Fruit fly (Drosophila melanogaster) S2 (cell line): Measurements from ENCODE around the gene CG32982.
A peak's percentile ranks its signal among the peaks of the same experiment; 100 is the strongest.

Source experiments
- CG8478 ChIP-seq: fragments of >200 bp; optimal IDR thresholded peaks from 2 replicates; lab custom pipeline; 2018
- CTCF ChIP-seq, 2 experiments: fragments of >200 bp; optimal IDR thresholded peaks; 2 replicates each; lab custom pipeline; 2018

CG32982 gene

DNA sequence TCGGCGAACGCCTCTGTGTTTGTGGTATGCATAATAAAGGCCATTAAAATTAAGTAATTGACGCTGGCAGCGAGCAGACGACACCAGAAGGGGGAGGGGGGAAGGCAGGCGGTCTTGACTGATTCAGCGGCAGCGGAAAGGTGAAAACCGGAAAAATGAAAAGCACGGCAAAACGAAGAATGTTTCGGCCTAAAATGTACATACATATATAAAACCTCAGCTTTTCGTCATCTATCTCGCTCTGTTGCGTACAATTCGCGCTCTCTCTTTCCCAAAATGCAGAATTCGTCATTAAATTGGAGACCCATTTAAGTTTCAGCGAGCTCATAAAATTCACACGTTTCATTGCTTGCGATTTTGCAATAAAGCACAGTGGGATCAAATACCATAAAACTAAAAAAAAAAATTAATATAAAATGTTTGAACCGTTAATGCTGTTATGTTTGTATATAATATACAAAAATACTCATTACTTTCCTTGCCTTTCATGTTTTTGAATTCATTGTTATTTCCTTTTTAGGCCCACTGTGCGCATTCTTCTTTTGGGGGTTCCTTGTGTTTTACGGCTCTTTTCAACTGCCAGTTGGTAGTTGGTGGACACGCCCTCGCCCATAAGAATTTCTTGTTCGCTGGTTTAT lies 42.6 kb downstream of the CG32982 start:
- TF ChIP-seq CTCF (optimal IDR thresholded peaks at IDR 0.05; lab: Kevin White, UChicago) (no peak), CG8478 (lab: Kevin White, UChicago) (no peak)

DNA sequence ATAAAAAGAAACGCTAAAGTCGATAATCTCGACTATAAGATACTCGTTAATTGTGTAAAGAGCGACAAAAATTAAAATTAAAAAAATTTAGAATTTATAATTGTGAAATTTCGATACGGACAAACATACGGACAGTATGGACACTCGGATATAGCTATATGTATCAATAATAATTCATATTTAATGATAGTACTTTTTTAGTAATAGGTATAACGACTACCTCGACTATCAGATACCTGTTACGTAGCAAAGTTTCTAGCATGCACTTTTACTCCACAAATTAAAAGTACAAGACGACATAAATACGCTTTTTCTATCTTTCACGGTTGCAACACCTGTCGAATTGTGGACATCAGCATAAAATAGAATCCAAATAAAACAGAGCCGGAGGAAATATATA lies 47.3 kb downstream of the CG32982 start:
- no peak for TF ChIP-seq CG8478 (lab: Kevin White, UChicago)
- TF ChIP-seq CTCF (optimal IDR thresholded peaks at IDR 0.05; lab: Kevin White, UChicago) = no peak

DNA sequence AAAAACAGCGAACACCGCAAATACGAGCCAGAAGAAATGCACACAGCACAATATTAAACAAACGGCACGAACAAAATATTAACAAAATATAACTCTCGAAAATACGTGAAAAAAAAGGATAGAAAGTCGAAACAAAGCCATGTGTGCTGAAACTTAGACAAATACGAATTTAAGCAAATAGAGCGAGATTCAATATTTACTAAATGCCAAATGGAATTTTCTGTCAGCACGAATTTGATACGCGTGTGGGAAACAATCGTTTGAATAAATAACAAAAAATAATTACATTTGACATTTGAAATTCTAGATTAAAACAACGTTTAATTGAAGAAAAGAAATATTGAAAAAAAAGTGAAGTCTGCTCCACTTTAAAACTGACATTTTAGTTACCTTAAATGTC lies 47.8 kb downstream of the CG32982 start:
- TF ChIP-seq CTCF (optimal IDR thresholded peaks at IDR 0.05; lab: Kevin White, UChicago) = no peak
- TF ChIP-seq CG8478 (lab: Kevin White, UChicago) = no peak

DNA sequence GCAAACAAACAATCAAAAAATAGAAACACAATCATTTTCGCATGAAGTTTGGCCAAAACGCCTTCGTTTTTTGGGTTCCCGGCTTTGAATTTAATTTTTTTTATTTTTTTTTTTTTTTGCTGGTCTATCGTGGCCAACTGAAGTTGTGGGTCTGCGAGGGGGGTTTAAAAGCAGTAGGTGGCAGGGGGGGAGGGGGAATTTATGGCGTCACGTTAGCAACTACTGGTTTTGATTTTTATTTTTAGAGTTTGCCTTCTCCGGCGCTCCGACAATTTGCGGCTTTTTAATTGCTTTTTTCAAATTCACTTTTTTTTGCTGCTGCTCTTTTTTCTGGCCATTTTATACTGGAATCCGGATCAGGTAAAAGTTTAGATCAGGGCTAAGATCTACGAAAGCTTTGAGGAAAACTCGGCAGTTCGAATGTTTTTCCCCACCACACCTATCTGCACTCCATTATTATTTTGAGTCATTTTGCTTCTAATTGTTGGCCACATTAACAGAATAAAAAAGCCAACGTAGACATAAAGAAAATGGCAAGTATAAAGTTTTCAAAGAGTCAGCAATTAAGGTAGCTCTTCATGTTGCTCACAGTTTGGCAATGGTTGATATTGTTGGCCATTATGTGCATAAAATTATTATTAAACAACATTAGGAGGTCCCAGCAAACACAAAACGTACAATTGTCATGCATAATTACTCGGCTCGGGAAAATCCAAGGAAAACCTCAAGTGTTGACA lies 48.5 kb downstream of the CG32982 start:
- TF ChIP-seq CG8478 (lab: Kevin White, UChicago) = no peak
- no peak for TF ChIP-seq CTCF (optimal IDR thresholded peaks at IDR 0.05; lab: Kevin White, UChicago)

DNA sequence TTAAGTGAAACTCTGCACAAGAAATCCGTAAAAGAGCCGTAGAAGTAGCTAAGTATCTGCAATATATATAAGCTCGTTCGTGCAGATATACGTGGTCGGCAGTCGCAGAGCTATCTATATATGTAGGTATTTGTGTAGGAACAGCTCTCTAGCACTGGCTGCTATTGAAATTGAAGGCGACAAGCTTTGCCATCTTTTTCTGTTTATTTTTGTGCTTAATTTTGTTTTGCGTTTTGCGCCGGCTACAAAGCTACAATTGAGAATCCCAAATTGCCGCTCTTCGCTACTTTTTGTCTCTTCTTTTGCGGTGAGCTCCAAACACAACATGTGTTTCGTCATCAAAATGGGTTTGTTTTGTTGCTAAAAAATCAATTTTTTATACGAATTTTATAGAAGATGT lies 49.6 kb downstream of the CG32982 start:
- no peak for TF ChIP-seq CG8478 (lab: Kevin White, UChicago)
- no peak for TF ChIP-seq CTCF (optimal IDR thresholded peaks at IDR 0.05; lab: Kevin White, UChicago)

DNA sequence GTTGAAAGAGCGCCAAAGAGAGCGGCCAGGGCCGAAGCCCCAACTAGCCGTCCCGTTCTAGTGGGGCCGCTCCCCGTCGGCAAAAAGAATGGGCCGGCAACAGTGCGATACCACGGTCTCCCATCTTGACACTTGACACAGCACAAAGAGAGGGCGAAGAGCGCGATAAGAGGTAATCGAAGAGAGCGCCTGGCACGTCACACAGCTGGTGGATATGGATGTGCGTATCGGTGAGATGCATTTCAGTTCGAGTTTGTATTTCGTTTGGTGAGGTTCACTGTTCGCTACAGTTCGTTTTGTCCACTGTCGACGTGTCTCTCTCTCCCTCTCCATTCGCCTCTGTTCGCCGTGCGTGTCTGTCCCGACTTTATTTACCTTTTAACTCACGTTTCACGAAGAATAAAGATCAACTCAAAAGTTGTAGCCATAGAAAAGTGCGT lies 50.6 kb downstream of the CG32982 start:
- TF ChIP-seq CTCF (optimal IDR thresholded peaks at IDR 0.05; lab: Kevin White, UChicago) = peak in 1 of 2 experiments; percentile 15
- TF ChIP-seq CG8478 (lab: Kevin White, UChicago) = no peak

DNA sequence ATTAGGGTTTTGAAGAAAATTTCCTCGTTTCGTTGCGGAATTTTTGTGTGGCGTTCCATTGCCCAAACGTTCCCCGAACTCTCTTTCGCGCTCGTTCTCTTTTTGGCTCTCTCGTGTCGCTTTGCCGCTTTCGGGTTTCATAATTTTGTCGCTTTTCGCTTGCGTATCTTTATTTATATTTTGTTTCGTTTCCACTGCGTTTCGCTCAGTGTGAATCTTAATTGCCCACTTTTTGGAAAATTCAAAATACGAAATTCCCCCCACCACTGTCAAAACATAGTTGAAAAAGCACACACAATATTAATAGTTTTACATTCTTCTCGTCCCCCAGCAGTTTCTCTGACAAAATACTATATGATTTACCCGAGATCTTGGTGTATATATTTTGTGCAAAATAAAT lies 51.3 kb downstream of the CG32982 start:
- TF ChIP-seq CG8478 (lab: Kevin White, UChicago) = no peak
- no peak for TF ChIP-seq CTCF (optimal IDR thresholded peaks at IDR 0.05; lab: Kevin White, UChicago)

DNA sequence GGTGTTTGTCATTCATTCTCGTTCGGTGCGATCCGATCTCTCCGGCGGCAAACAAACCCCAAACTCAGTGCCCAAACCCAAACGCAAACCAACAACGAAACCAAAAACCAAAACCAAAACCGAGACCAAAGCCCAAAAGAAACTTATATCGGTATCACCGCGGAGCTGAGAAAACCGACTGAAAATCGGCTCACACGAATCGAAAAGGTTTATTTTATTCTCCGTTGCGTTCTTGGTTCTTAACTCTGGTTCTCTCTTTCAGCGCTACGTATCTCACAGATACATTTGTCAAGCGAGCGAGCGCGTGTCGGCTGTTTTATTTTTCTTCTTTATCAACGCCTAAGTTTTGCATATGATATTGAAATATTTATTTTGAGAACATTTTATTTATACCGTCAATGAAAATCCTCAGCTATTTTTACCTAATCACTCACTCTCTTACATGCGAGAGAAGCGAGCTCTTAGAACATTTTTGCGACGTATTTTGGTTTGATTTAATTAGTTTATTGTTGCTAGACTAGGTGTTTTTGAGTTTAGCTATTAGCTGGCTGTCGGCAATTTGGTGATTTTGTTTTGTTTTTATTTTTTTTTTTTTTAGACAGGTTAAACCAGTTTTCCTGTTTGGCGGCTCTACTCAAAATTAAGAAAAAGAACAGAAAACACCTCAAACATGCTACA lies 53.0 kb downstream of the CG32982 start:
- TF ChIP-seq CTCF (optimal IDR thresholded peaks at IDR 0.05; lab: Kevin White, UChicago) = no peak
- TF ChIP-seq CG8478 (lab: Kevin White, UChicago) = no peak

DNA sequence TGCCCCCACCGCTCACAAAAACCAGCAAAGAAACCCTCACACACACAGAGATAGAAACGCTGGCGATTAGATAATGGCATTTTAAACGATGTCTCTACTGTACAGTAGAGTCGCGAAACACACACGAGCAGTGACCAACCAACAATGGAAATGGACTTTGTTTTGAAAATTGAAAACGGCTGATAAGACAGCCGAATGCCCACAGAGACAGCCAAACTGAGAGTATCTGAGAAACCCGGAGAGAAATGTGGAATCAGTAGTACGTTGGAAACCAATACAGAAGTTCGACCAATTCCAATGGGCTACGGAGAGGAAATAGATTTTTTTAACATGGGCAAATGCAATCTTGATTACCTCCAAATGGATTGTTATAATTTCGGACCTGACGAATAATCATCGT lies 53.7 kb downstream of the CG32982 start:
- no peak for TF ChIP-seq CTCF (optimal IDR thresholded peaks at IDR 0.05; lab: Kevin White, UChicago)

DNA sequence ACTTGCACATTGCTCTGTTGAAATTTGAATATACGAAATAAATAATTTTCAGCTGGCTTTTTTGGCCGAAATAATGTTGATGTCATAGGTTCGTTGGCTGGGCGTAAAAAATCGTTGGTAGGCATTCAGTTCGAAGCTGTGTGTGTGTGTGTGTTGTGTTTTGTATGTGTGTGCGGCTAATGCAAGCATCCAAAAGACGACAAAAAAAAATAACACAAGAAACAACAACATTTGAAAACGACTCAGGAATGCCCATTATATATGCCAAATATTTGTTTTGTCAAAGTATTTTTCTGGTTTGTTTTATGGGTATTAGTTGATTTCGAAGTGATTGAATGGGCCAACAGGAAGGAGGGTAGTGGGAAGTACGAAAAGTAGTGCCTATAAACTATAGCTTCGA lies 56.1 kb downstream of the CG32982 start:
- TF ChIP-seq CTCF (optimal IDR thresholded peaks at IDR 0.05; lab: Kevin White, UChicago) (no peak), CG8478 (lab: Kevin White, UChicago) (no peak)

DNA sequence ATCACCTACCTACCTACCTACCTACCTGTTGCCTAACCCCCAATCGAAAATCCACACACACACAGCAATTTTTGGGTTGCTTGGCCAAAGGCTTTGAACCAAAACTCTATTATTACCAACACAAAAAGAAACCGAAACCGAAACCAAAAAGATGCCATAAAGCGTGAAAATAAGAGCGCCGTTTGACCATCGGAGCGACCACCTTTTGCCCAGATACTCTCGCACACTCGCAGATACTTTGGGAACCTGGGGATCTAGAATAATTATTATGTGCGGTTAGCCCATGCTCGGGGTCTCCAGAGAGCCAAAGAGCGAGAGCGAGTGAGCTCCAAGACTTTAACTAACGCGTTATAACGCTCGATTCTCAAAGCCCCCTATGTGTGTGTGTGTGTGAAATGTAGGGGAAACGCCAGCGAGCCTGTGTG lies 57.0 kb downstream of the CG32982 start:
- TF ChIP-seq CG8478 (lab: Kevin White, UChicago) = no peak
- no peak for TF ChIP-seq CTCF (optimal IDR thresholded peaks at IDR 0.05; lab: Kevin White, UChicago)

DNA sequence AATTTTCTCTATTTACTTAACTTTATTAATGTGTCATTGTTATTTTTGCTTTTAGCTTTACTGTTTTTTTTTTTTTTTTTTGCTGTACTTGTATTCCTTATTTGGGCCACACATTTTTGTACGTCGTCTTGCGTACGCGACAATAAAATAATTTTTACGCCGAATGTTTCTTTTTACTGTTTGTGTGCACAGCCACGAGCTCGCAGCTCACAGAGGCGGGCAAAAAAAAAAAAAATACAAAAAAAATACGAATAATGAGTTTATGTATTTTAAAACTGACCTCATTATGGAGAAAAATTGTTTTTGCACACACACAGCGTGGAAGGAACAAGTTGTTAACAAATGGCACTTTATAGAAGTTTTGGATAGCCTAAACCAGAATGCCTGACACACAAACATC lies 62.0 kb downstream of the CG32982 start:
- no peak for TF ChIP-seq CG8478 (lab: Kevin White, UChicago)
- no peak for TF ChIP-seq CTCF (optimal IDR thresholded peaks at IDR 0.05; lab: Kevin White, UChicago)

DNA sequence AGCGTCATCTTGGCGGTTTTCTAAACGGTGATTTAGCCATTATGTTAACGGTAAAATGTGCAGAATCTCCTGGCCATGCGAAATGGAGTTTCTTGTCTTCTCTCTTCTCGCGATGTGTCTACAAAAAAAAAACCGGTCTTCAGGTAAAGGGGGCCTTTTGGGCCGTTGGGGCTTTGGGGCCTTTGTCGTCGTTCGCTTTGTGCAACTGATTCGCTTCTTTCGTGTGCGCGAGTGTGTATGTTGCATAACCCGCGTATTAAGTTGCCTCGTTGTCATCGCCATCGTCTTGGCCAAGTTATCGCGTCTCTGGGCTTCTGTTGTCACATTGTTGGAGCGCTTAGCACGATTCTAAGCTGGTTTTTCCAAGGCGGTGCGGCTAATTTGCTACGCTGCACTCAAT lies 63.3 kb downstream of the CG32982 start:
- TF ChIP-seq CG8478 (lab: Kevin White, UChicago) (no peak), CTCF (optimal IDR thresholded peaks at IDR 0.05; lab: Kevin White, UChicago) (no peak)

DNA sequence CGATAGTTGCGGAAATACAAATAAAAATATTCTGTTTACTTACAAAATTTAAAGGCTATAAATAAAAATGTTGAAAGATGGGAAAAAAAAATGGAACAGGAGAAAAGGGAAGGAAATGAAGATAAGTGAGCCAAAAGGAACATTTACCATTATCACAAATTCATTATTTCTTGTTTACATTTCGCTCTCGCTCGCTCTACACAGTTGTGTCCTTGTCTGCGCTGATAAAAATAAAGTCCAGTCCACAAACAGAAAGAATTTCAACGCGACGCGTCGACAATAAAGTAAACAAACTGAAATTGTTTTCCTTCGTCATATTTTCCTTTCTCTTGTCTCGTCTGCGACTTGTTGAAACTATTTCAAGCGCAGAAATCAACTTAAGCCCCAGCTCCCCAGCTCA lies 63.7 kb downstream of the CG32982 start:
- no peak for TF ChIP-seq CG8478 (lab: Kevin White, UChicago)
- no peak for TF ChIP-seq CTCF (optimal IDR thresholded peaks at IDR 0.05; lab: Kevin White, UChicago)

DNA sequence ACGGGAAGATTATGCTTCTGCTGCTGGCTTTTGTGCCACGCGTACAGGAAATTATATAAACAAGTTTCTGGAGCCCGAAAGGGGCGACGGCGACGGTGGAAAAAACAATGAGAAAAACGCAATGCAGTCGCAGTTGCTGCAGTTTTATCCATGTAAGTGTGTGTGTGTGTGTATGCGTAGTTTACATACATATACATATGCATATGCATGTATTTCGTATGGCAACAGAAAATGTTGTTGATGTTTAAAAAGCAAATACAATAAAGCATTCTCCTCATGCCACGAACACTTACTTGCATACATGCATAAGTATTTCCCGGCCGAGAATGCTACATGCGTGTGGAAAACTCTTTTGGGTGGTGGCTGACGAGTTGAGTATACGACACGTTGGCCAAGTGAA lies 64.7 kb downstream of the CG32982 start:
- TF ChIP-seq CG8478 (lab: Kevin White, UChicago) (no peak), CTCF (optimal IDR thresholded peaks at IDR 0.05; lab: Kevin White, UChicago) (no peak)
